Fruit fly (Drosophila melanogaster): Measurements from ENCODE around the gene CG34355.

The CG34355 gene

DNA sequence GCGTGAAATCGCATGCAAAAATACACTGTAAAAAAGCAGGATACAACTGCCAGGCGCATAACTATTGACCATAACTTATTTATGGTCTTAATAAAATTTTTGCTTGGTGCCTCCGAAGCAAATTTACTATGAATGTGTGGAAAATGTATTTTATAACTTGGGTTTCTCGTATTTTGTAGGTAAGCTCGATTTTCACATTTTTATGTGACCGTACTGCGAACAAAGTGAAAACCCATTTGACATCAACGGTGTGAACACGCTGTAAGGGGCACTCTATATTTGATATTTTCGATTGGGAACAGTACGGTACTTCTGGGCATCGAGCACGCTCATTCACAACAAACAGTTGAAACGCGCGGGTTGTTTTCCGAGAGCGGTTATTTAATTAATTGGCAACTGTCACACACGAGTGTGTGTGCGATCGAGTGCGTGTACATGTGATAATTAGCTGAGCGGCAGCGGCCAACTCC, 22.2 kb upstream of the CG34355 start, which contains the start of the genes Nup98-96 and mbc (continued):
- TF ChIP-seq CG8281 (tag; optimal IDR thresholded peaks at IDR 0.05) (peak; percentile 50), Ssrp (tag; optimal IDR thresholded peaks at IDR 0.05) (peak; percentile 84), gt (GFP tag; IDR thresholded peaks at IDR 0.05) (peak; percentile 50), unpg (GFP tag; optimal IDR thresholded peaks at IDR 0.05) (peak; percentile 82), CG10209 (GFP tag; optimal IDR thresholded peaks at IDR 0.05) (peak; percentile 84), CkIIα-i1 (GFP tag; IDR thresholded peaks at IDR 0.05) (0 out of 2 replicates have a peak, but pooled peaks have one; percentile 34), run (tag; optimal IDR thresholded peaks at IDR 0.05) (peak; percentile 6), tx (GFP tag; optimal IDR thresholded peaks at IDR 0.05) (peak; percentile 91), CG9797 (GFP tag; optimal IDR thresholded peaks at IDR 0.05) (peak; percentile 100), cg (GFP tag; optimal IDR thresholded peaks at IDR 0.05) (peak; percentile 78), HmgD (GFP tag; optimal IDR thresholded peaks at IDR 0.05) (peak; percentile 96), row (GFP tag; IDR thresholded peaks at IDR 0.05) (peak; percentile 98), CG17612 (GFP tag; IDR thresholded peaks at IDR 0.05) (no peak), TFAM (GFP tag; optimal IDR thresholded peaks at IDR 0.05) (peak; percentile 50), dati (GFP tag; IDR thresholded peaks at IDR 0.05) (no peak), ind (GFP tag; optimal IDR thresholded peaks at IDR 0.05) (peak; percentile 89), CG3407 (GFP tag; optimal IDR thresholded peaks at IDR 0.05) (peak; percentile 37), Dll (GFP tag; IDR thresholded peaks at IDR 0.05; ENCODE audit: partially characterized antibody) (0 out of 4 replicates have a peak, but pooled peaks have one; percentile 40), CG8944 (GFP tag; optimal IDR thresholded peaks at IDR 0.05) (peak; percentile 93), CG2199 (GFP tag; IDR thresholded peaks at IDR 0.05) (no peak; the same call in 2 of the 3 replicates), CG18619 (GFP tag; optimal IDR thresholded peaks at IDR 0.05) (peak; percentile 81), CG13287 (GFP tag; IDR thresholded peaks at IDR 0.05; ENCODE audit: partially characterized antibody) (0 out of 2 replicates have a peak, but pooled peaks have one; percentile 36), CG3163 (GFP tag; optimal IDR thresholded peaks at IDR 0.05) (peak; percentile 81), CG3847 (GFP tag; IDR thresholded peaks at IDR 0.05) (peak; percentile 91), Hr39 (optimal IDR thresholded peaks at IDR 0.05) (no peak), CG9215 (GFP tag; IDR thresholded peaks at IDR 0.05) (peak; percentile 90), CG6654 (GFP tag; optimal IDR thresholded peaks at IDR 0.05) (peak; percentile 22), gro (GFP tag; optimal IDR thresholded peaks at IDR 0.05) (peak; percentile 81), CG9817 (tag; optimal IDR thresholded peaks at IDR 0.05) (peak; percentile 90), CG5953 (GFP tag; IDR thresholded peaks at IDR 0.05) (no peak; the same call in none of the 2 replicates), Fer1 (GFP tag; optimal IDR thresholded peaks at IDR 0.05) (peak; percentile 59), CG9932 (GFP tag; IDR thresholded peaks at IDR 0.05) (peak; percentile 91), Myb (GFP tag; optimal IDR thresholded peaks at IDR 0.05) (peak; percentile 79), CG18262 (tag; optimal IDR thresholded peaks at IDR 0.05) (peak; percentile 78), YL-1 (GFP tag; optimal IDR thresholded peaks at IDR 0.05) (peak; percentile 93), CG9876 (GFP tag; optimal IDR thresholded peaks at IDR 0.05) (peak; percentile 91), Neu2 (GFP tag; optimal IDR thresholded peaks at IDR 0.05; ENCODE audit: borderline replicate concordance) (peak; percentile 74), CG11504 (tag; optimal IDR thresholded peaks at IDR 0.05) (peak; percentile 85), tio (GFP tag; optimal IDR thresholded peaks at IDR 0.05) (no peak), Atf3 (GFP tag; optimal IDR thresholded peaks at IDR 0.05) (peak; percentile 89), GATAe (GFP tag; conservative IDR thresholded peaks at IDR 0.05) (peak; percentile 27; the same call in 1 of the 2 replicates), ase (GFP tag; IDR thresholded peaks at IDR 0.05) (peak; percentile 73), D19A (tag; optimal IDR thresholded peaks at IDR 0.05) (peak; percentile 68), CG6175 (GFP tag; IDR thresholded peaks at IDR 0.05) (peak; percentile 43; the same call in 1 of the 3 replicates), CG12744 (GFP tag; optimal IDR thresholded peaks at IDR 0.05) (peak; percentile 76), lbe (GFP tag; optimal IDR thresholded peaks at IDR 0.05) (peak; percentile 30), dmrt11E (tag; optimal IDR thresholded peaks at IDR 0.05) (peak; percentile 83), CG42726 (GFP tag; IDR thresholded peaks at IDR 0.05; ENCODE audit: partially characterized antibody) (peak; percentile 60; the same call in 1 of the 2 replicates), sr (GFP tag; IDR thresholded peaks at IDR 0.05) (no peak), amos (GFP tag; IDR thresholded peaks at IDR 0.05; ENCODE audit: partially characterized antibody) (peak; percentile 39)

Measured in whole organism, embryonic.